Fruit fly (Drosophila melanogaster) whole organism, embryonic: ENCODE data around the gene CG31103.

ENCODE experiments used
- Atf6 ChIP-seq: fragments of 200-800 bp; sonication (Bioruptor generic); IDR thresholded peaks from 2 replicates; pipeline ENCODE4 v1.3.6; 2022; ENCODE audit warnings: missing biosample characterization, missing genetic modification characterization
- CG10979 ChIP-seq: fragments of 200-800 bp; sonication (Bioruptor generic); optimal IDR thresholded peaks from 2 replicates; lab custom pipeline; 2018; ENCODE audit warnings: missing biosample characterization, mild to moderate bottlenecking, missing genetic modification characterization, moderate library complexity
- CG11093 ChIP-seq: fragments of 200-800 bp; sonication (Bioruptor generic); IDR thresholded peaks from 3 replicates; pipeline ENCODE4 v1.3.6; 2022; ENCODE audit warnings: missing biosample characterization, missing genetic modification characterization
- CG11398 ChIP-seq: fragments of 200-800 bp; sonication (Bioruptor generic); optimal IDR thresholded peaks from 2 replicates; lab custom pipeline; 2016; ENCODE audit warnings: missing biosample characterization, missing genetic modification characterization
- CG11695 ChIP-seq: fragments of 200-800 bp; sonication (Bioruptor generic); IDR thresholded peaks from 3 replicates; pipeline ENCODE4 v1.3.6; 2022; ENCODE audit warnings: missing biosample characterization, missing genetic modification characterization
- CG12659 ChIP-seq: fragments of 200-800 bp; sonication (Bioruptor generic); optimal IDR thresholded peaks from 3 replicates; lab custom pipeline; 2017; ENCODE audit warnings: mild to moderate bottlenecking, missing biosample characterization, missing genetic modification reagents, missing genetic modification characterization
- CG13775 ChIP-seq: fragments of 200-800 bp; sonication (Bioruptor generic); optimal IDR thresholded peaks from 3 replicates; lab custom pipeline; 2017; ENCODE audit warnings: missing biosample characterization, mild to moderate bottlenecking, missing genetic modification characterization
- CG14014 ChIP-seq: fragments of 200-800 bp; sonication (Bioruptor generic); IDR thresholded peaks from 2 replicates; pipeline ENCODE4 v1.3.6; 2022; ENCODE audit warnings: missing biosample characterization, missing genetic modification characterization
- CG15269 ChIP-seq: fragments of 200-800 bp; sonication (Bioruptor generic); optimal IDR thresholded peaks from 2 replicates; lab custom pipeline; 2018; ENCODE audit warnings: missing biosample characterization, mild to moderate bottlenecking, missing genetic modification characterization, moderate library complexity
- CG15479 ChIP-seq: fragments of 200-800 bp; sonication (Bioruptor generic); optimal IDR thresholded peaks from 3 replicates; lab custom pipeline; 2019; ENCODE audit warnings: missing biosample characterization, mild to moderate bottlenecking, missing genetic modification characterization, moderate library complexity
- CG15696 ChIP-seq: fragments of 200-800 bp; sonication (Bioruptor generic); optimal IDR thresholded peaks from 2 replicates; lab custom pipeline; 2019; ENCODE audit warnings: missing biosample characterization, mild to moderate bottlenecking, missing genetic modification characterization, moderate library complexity
- CG16813 ChIP-seq: fragments of 200-800 bp; sonication (Bioruptor generic); IDR thresholded peaks from 3 replicates; pipeline ENCODE4 v1.3.6; 2022; ENCODE audit warnings: missing biosample characterization, missing genetic modification characterization; ENCODE audit not compliant: partially characterized antibody
- CG17912 ChIP-seq: fragments of 200-800 bp; sonication (Bioruptor generic); optimal IDR thresholded peaks from 2 replicates; lab custom pipeline; 2018; ENCODE audit warnings: missing biosample characterization, mild to moderate bottlenecking, missing genetic modification characterization
- CG1792 ChIP-seq: fragments of 200-800 bp; sonication (Bioruptor generic); optimal IDR thresholded peaks from 2 replicates; lab custom pipeline; 2016; ENCODE audit warnings: missing biosample characterization, missing genetic modification characterization
- CG2116 ChIP-seq: fragments of 200-800 bp; sonication (Bioruptor generic); optimal IDR thresholded peaks from 3 replicates; lab custom pipeline; 2018; ENCODE audit warnings: missing biosample characterization, mild to moderate bottlenecking, missing genetic modification characterization
- CG2202 ChIP-seq: fragments of 200-800 bp; sonication (Bioruptor generic); optimal IDR thresholded peaks from 2 replicates; lab custom pipeline; 2018; ENCODE audit warnings: missing biosample characterization, mild to moderate bottlenecking, missing genetic modification characterization
- CG30020 ChIP-seq: fragments of 200-800 bp; optimal IDR thresholded peaks from 2 replicates; lab custom pipeline; 2019; ENCODE audit warnings: missing biosample characterization, mild to moderate bottlenecking, missing genetic modification characterization, moderate library complexity
- CG43689 ChIP-seq: fragments of 200-800 bp; sonication (Bioruptor generic); IDR thresholded peaks from 2 replicates; pipeline ENCODE4 v1.3.6; 2022; ENCODE audit warnings: missing biosample characterization, missing genetic modification characterization
- CG6175 ChIP-seq: fragments of 200-800 bp; sonication (Bioruptor generic); IDR thresholded peaks from 3 replicates; pipeline ENCODE4 v1.3.6; 2022; ENCODE audit warnings: missing biosample characterization, missing genetic modification characterization
- CG7839 ChIP-seq: fragments of 200-800 bp; sonication (Bioruptor generic); optimal IDR thresholded peaks from 3 replicates; lab custom pipeline; 2018; ENCODE audit warnings: missing biosample characterization, mild to moderate bottlenecking, missing genetic modification characterization, moderate library complexity
- CG7928 ChIP-seq: fragments of 200-800 bp; sonication (Bioruptor generic); optimal IDR thresholded peaks from 2 replicates; lab custom pipeline; 2017; ENCODE audit warnings: missing biosample characterization, mild to moderate bottlenecking, missing genetic modification characterization
- CG8281 ChIP-seq: fragments of 200-800 bp; sonication (Bioruptor generic); optimal IDR thresholded peaks from 2 replicates; lab custom pipeline; 2018; ENCODE audit warnings: missing biosample characterization, mild to moderate bottlenecking, missing genetic modification characterization, moderate library complexity
- CG8478 ChIP-seq: fragments of >200 bp; optimal IDR thresholded peaks from 2 replicates; lab custom pipeline; 2018
- CkIIα-i1 ChIP-seq: fragments of 200-800 bp; sonication (Bioruptor generic); IDR thresholded peaks from 2 replicates; pipeline ENCODE4 v1.3.6; 2022; ENCODE audit warnings: missing biosample characterization, missing genetic modification characterization
- D ChIP-seq, 2 experiments: fragments of 200-800 bp in 1 of 2; fragments of >200 bp in 1 of 2; sonication (Bioruptor generic) in 1 of 2; optimal IDR thresholded peaks; 2 replicates in 1 of 2; 3 replicates in 1 of 2; lab custom pipeline; 2017; ENCODE audit warnings: mild to moderate bottlenecking in 1 of 2, missing biosample characterization in 1 of 2, missing genetic modification characterization in 1 of 2, missing genetic modification reagents in 1 of 2
- Dip3 ChIP-seq: fragments of 200-800 bp; sonication (Bioruptor generic); optimal IDR thresholded peaks from 3 replicates; lab custom pipeline; 2016; ENCODE audit warnings: missing biosample characterization, missing genetic modification characterization
- Drgx ChIP-seq: fragments of 200-800 bp; sonication (Bioruptor generic); IDR thresholded peaks from 2 replicates; pipeline ENCODE4 v1.3.6; 2022; ENCODE audit warnings: missing biosample characterization, missing genetic modification characterization
- Ets97D ChIP-seq: fragments of 200-800 bp; sonication (Bioruptor generic); optimal IDR thresholded peaks from 3 replicates; lab custom pipeline; 2016; ENCODE audit warnings: missing biosample characterization, missing genetic modification characterization
- Hmr ChIP-seq: fragments of 200-800 bp; sonication (Bioruptor generic); optimal IDR thresholded peaks from 3 replicates; lab custom pipeline; 2017; ENCODE audit warnings: mild to moderate bottlenecking, missing biosample characterization, missing genetic modification reagents, missing genetic modification characterization
- PHDP ChIP-seq: fragments of 200-800 bp; sonication (Bioruptor generic); optimal IDR thresholded peaks from 3 replicates; lab custom pipeline; 2018; ENCODE audit warnings: missing biosample characterization, mild to moderate bottlenecking, missing genetic modification characterization, moderate library complexity
- Side ChIP-seq: fragments of 200-800 bp; sonication (Bioruptor generic); optimal IDR thresholded peaks from 2 replicates; lab custom pipeline; 2016; ENCODE audit warnings: missing biosample characterization, missing genetic modification characterization
- Six4 ChIP-seq: fragments of 200-800 bp; sonication (Bioruptor generic); optimal IDR thresholded peaks from 2 replicates; lab custom pipeline; 2016; ENCODE audit warnings: missing biosample characterization, missing genetic modification characterization
- Sox102F ChIP-seq: fragments of 200-800 bp; sonication (Bioruptor generic); optimal IDR thresholded peaks from 2 replicates; lab custom pipeline; 2018; ENCODE audit warnings: missing biosample characterization, mild to moderate bottlenecking, missing genetic modification characterization, moderate library complexity
- bab2 ChIP-seq: fragments of 200-800 bp; sonication (Bioruptor generic); optimal IDR thresholded peaks from 2 replicates; lab custom pipeline; 2016; ENCODE audit warnings: missing biosample characterization, missing genetic modification characterization
- bbx ChIP-seq: fragments of 200-800 bp; sonication (Bioruptor generic); IDR thresholded peaks from 2 replicates; pipeline ENCODE4 v1.3.6; 2022; ENCODE audit warnings: missing biosample characterization, missing genetic modification characterization; ENCODE audit not compliant: partially characterized antibody
- crol ChIP-seq: fragments of 200-800 bp; sonication (Bioruptor generic); IDR thresholded peaks from 2 replicates; pipeline ENCODE4 v1.3.6; 2022; ENCODE audit warnings: missing biosample characterization, missing genetic modification characterization
- eyg ChIP-seq: fragments of 200-800 bp; sonication (Bioruptor generic); optimal IDR thresholded peaks from 3 replicates; lab custom pipeline; 2016; ENCODE audit warnings: missing biosample characterization, missing genetic modification characterization
- fd102C ChIP-seq: fragments of 200-800 bp; sonication (Bioruptor generic); optimal IDR thresholded peaks from 2 replicates; lab custom pipeline; 2018; ENCODE audit warnings: missing biosample characterization, mild to moderate bottlenecking, missing genetic modification characterization, moderate library complexity
- fd64A ChIP-seq: fragments of 200-800 bp; sonication (Bioruptor generic); optimal IDR thresholded peaks from 3 replicates; lab custom pipeline; 2018; ENCODE audit warnings: missing biosample characterization, mild to moderate bottlenecking, missing genetic modification characterization
- grn ChIP-seq: fragments of 200-800 bp; sonication (Bioruptor generic); optimal IDR thresholded peaks from 3 replicates; lab custom pipeline; 2017; ENCODE audit warnings: missing biosample characterization, missing genetic modification characterization
- hbn ChIP-seq: fragments of 200-800 bp; sonication (Bioruptor generic); IDR thresholded peaks from 2 replicates; pipeline ENCODE4 v1.3.6; 2022; ENCODE audit warnings: missing biosample characterization, missing genetic modification characterization; ENCODE audit not compliant: partially characterized antibody
- ind ChIP-seq: fragments of 200-800 bp; sonication (Bioruptor generic); optimal IDR thresholded peaks from 3 replicates; lab custom pipeline; 2016; ENCODE audit warnings: missing biosample characterization, missing genetic modification characterization
- klu ChIP-seq: fragments of 200-800 bp; sonication (Bioruptor generic); IDR thresholded peaks from 2 replicates; pipeline ENCODE4 v1.3.6; 2022; ENCODE audit warnings: missing biosample characterization, missing genetic modification characterization
- lilli ChIP-seq: fragments of 200-800 bp; sonication (Bioruptor generic); optimal IDR thresholded peaks from 3 replicates; lab custom pipeline; 2016; ENCODE audit warnings: missing biosample characterization, missing genetic modification characterization
- mam ChIP-seq: fragments of 200-800 bp; sonication (Bioruptor generic); optimal IDR thresholded peaks from 3 replicates; lab custom pipeline; 2016; ENCODE audit warnings: missing biosample characterization, missing genetic modification characterization
- prd ChIP-seq, 3 experiments: fragments of >200 bp in 2 of 3; fragments of 200-800 bp in 1 of 3; sonication (Bioruptor generic) in 1 of 3; optimal IDR thresholded peaks in 2 of 3; IDR thresholded peaks in 1 of 3; 2 replicates in 2 of 3; 3 replicates in 1 of 3; pipeline versions ENCODE4 v1.3.6 to Lab custom; 2017 to 2022; ENCODE audit warnings: missing biosample characterization in 1 of 3, missing genetic modification characterization in 1 of 3
- sd ChIP-seq: fragments of 200-800 bp; sonication (Bioruptor generic); optimal IDR thresholded peaks from 3 replicates; lab custom pipeline; 2018; ENCODE audit warnings: missing biosample characterization, mild to moderate bottlenecking, missing genetic modification characterization, moderate library complexity
- sqz ChIP-seq: fragments of 200-800 bp; sonication (Bioruptor generic); optimal IDR thresholded peaks from 3 replicates; lab custom pipeline; 2018; ENCODE audit warnings: missing biosample characterization, mild to moderate bottlenecking, missing genetic modification characterization

Gene CG31103

dm6 chr3R:25232271-25232989, 13.3 kb downstream of the CG31103 start, which contains the start of gene Cad96Cb (continued):
- TF ChIP-seq PHDP, result peak; percentile 19
- TF ChIP-seq eyg, result peak; percentile 75
- no peak for TF ChIP-seq fd102C
- TF ChIP-seq CG6175 (GFP tag; lab: Robert Waterston, UW), result 0 out of 3 replicates have a peak, but pooled peaks have one; percentile 41
- TF ChIP-seq Dip3 (GFP tag; lab: Kevin White, UChicago), result peak; percentile 20
- TF ChIP-seq Hmr, result peak; percentile 58
- peak; percentile 69 for TF ChIP-seq CG11398 (GFP tag; lab: Kevin White, UChicago)
- no peak for TF ChIP-seq bbx (GFP tag; lab: Robert Waterston, UW)
- TF ChIP-seq prd (optimal IDR thresholded peaks at IDR 0.05; lab: Kevin White, UChicago), result no peak
- peak; percentile 75 for TF ChIP-seq prd (GFP tag; IDR thresholded peaks at IDR 0.05; lab: Robert Waterston, UW)
- no peak for TF ChIP-seq CG15479 (GFP tag; lab: Kevin White, UChicago)
- TF ChIP-seq CG13775 (GFP tag; lab: Kevin White, UChicago), result peak; percentile 84
- TF ChIP-seq CG11093 (GFP tag; lab: Robert Waterston, UW), result 0 out of 3 replicates have a peak, but pooled peaks have one; percentile 55
- peak; percentile 79 for TF ChIP-seq ind
- peak; percentile 72 for TF ChIP-seq lilli (GFP tag; lab: Kevin White, UChicago)
- peak; percentile 94 for TF ChIP-seq CG10979 (tag; lab: Kevin White, UChicago)
- peak; percentile 78; the same call in 1 of the 2 replicates for TF ChIP-seq Drgx (GFP tag; lab: Robert Waterston, UW)
- TF ChIP-seq D (optimal IDR thresholded peaks at IDR 0.05; lab: Kevin White, UChicago), result no peak
- peak; percentile 92 for TF ChIP-seq D (GFP tag; optimal IDR thresholded peaks at IDR 0.05; lab: Kevin White, UChicago)
- no peak for TF ChIP-seq hbn (GFP tag; lab: Robert Waterston, UW)
- no peak for TF ChIP-seq CG43689 (GFP tag; lab: Robert Waterston, UW)
- peak; percentile 63 for TF ChIP-seq CG1792 (GFP tag; lab: Kevin White, UChicago)
- TF ChIP-seq klu (GFP tag; lab: Robert Waterston, UW), result peak; percentile 10; the same call in 1 of the 2 replicates
- no peak for TF ChIP-seq CkIIα-i1 (GFP tag; lab: Robert Waterston, UW)
- TF ChIP-seq CG15696 (tag; lab: Kevin White, UChicago), result peak; percentile 76
- peak; percentile 24 for TF ChIP-seq sqz (GFP tag; lab: Kevin White, UChicago)
- TF ChIP-seq CG2202 (tag; lab: Kevin White, UChicago), result peak; percentile 48
- TF ChIP-seq CG11695 (GFP tag; lab: Robert Waterston, UW), result peak; percentile 79
- no peak for TF ChIP-seq CG16813
- TF ChIP-seq CG15269 (tag; lab: Kevin White, UChicago), result peak; percentile 73
- TF ChIP-seq CG2116 (GFP tag; lab: Kevin White, UChicago), result peak; percentile 64
- 0 out of 2 replicates have a peak, but pooled peaks have one; percentile 41 for TF ChIP-seq CG14014 (GFP tag; lab: Robert Waterston, UW)
- peak; percentile 75 for TF ChIP-seq crol (GFP tag; lab: Robert Waterston, UW)
- peak; percentile 36 for TF ChIP-seq fd64A (GFP tag; lab: Kevin White, UChicago)
- peak; percentile 90 for TF ChIP-seq CG7839 (tag; lab: Kevin White, UChicago)
- TF ChIP-seq CG17912 (GFP tag; lab: Kevin White, UChicago), result no peak
- TF ChIP-seq bab2 (GFP tag; lab: Kevin White, UChicago), result peak; percentile 80
- peak; percentile 0 for TF ChIP-seq grn (GFP tag; lab: Kevin White, UChicago)
- peak; percentile 87 for TF ChIP-seq CG12659 (GFP tag; lab: Kevin White, UChicago)
- TF ChIP-seq CG8281 (tag; lab: Kevin White, UChicago), result peak; percentile 68
- TF ChIP-seq CG8478 (lab: Kevin White, UChicago), result no peak
- peak; percentile 71 for TF ChIP-seq Side
- TF ChIP-seq CG7928 (GFP tag; lab: Kevin White, UChicago), result peak; percentile 7
- peak; percentile 86 for TF ChIP-seq Sox102F (GFP tag; lab: Kevin White, UChicago)
- TF ChIP-seq Atf6, result peak; percentile 36; the same call in 1 of the 2 replicates
- TF ChIP-seq Ets97D, result peak; percentile 28
- TF ChIP-seq sd (tag; lab: Kevin White, UChicago), result peak; percentile 20
- TF ChIP-seq mam (GFP tag; lab: Kevin White, UChicago), result peak; percentile 53
- peak; percentile 78 for TF ChIP-seq Six4 (GFP tag; lab: Kevin White, UChicago)
- no peak for TF ChIP-seq CG30020
